Worm (Caenorhabditis elegans) whole organism, L4 larva: ENCODE measurements around the gene B0410.3.

Experiments
- D1046.2 ChIP-seq: fragments of 200-800 bp; sonication (Bioruptor generic); IDR thresholded peaks from 2 replicates; pipeline ENCODE4 v1.3.6; 2022; ENCODE audit warnings: missing genetic modification characterization, missing compliant biosample characterization
- Y75B8A.6 ChIP-seq: fragments of 200-800 bp; sonication (Bioruptor generic); IDR thresholded peaks from 2 replicates; pipeline ENCODE4 v1.3.6; 2022; ENCODE audit warnings: missing genetic modification reagents, missing genetic modification characterization, missing compliant biosample characterization
- ZK337.2 ChIP-seq: fragments of 200-800 bp; sonication (Bioruptor generic); IDR thresholded peaks from 2 replicates; pipeline ENCODE4 v1.3.6; 2022; ENCODE audit warnings: missing genetic modification reagents, missing genetic modification characterization, missing compliant biosample characterization
- aha-1 ChIP-seq: fragments of 150-350 bp; peaks from one replicate; lab custom pipeline; 2014; ENCODE audit warnings: missing biosample characterization, missing genetic modification characterization
- ceh-82 ChIP-seq: sonication (generic microtip); optimal IDR thresholded peaks from 2 replicates; lab custom pipeline; 2017; ENCODE audit warnings: missing biosample characterization, missing genetic modification characterization
- ctbp-1 ChIP-seq: fragments of 200-800 bp; sonication (Bioruptor generic); IDR thresholded peaks from 2 replicates; pipeline ENCODE4 v1.3.6; 2022; ENCODE audit warnings: missing genetic modification reagents, missing genetic modification characterization, missing compliant biosample characterization
- daf-12 ChIP-seq: fragments of 150-350 bp; optimal IDR thresholded peaks from 2 replicates; lab custom pipeline; 2014; ENCODE audit warnings: missing biosample characterization, missing genetic modification reagents, missing genetic modification characterization
- daf-16 ChIP-seq, 3 experiments: sonication (generic microtip); optimal IDR thresholded peaks; 2 replicates each; lab custom pipeline; 2016 to 2017; ENCODE audit warnings: missing genetic modification characterization in 3 of 3, missing genetic modification reagents in 3 of 3, mild to moderate bottlenecking in 2 of 3, missing compliant biosample characterization in 2 of 3, missing biosample characterization in 1 of 3, moderate library complexity in 1 of 3
- daf-19 ChIP-seq: fragments of 200-800 bp; sonication (Bioruptor generic); conservative IDR thresholded peaks from 2 replicates; pipeline ENCODE4 v1.3.6; 2022; ENCODE audit warnings: missing genetic modification characterization, missing compliant biosample characterization
- daf-8 ChIP-seq: fragments of 200-800 bp; sonication (Bioruptor generic); IDR thresholded peaks from 2 replicates; pipeline ENCODE4 v1.3.6; 2022; ENCODE audit warnings: missing genetic modification characterization, missing compliant biosample characterization
- fkh-10 ChIP-seq: fragments of 150-350 bp; optimal IDR thresholded peaks from 2 replicates; lab custom pipeline; 2014; ENCODE audit warnings: missing biosample characterization, missing genetic modification reagents, missing genetic modification characterization
- hif-1 ChIP-seq, 2 experiments: sonication (generic microtip); optimal IDR thresholded peaks; 2 replicates each; lab custom pipeline; 2016 to 2017; ENCODE audit warnings: missing compliant biosample characterization in 2 of 2, missing genetic modification characterization in 2 of 2, missing genetic modification reagents in 2 of 2, missing genotype in 2 of 2, mild to moderate bottlenecking in 1 of 2
- hlh-30 ChIP-seq: sonication (generic microtip); optimal IDR thresholded peaks from 2 replicates; lab custom pipeline; 2017; ENCODE audit warnings: antibody characterized with exemption, mild to moderate bottlenecking, missing genetic modification characterization, missing compliant biosample characterization; ENCODE audit not compliant: insufficient read depth
- hmg-1.1 ChIP-seq: fragments of 200-800 bp; sonication (Bioruptor generic); IDR thresholded peaks from 2 replicates; pipeline ENCODE4 v1.3.6; 2022; ENCODE audit warnings: missing genetic modification reagents, missing genetic modification characterization, missing compliant biosample characterization
- jun-1 ChIP-seq: fragments of 150-350 bp; optimal IDR thresholded peaks from 2 replicates; lab custom pipeline; 2014; ENCODE audit warnings: missing biosample characterization, missing genetic modification reagents, missing genetic modification characterization
- lim-7 ChIP-seq: fragments of 200-800 bp; sonication (Bioruptor generic); IDR thresholded peaks from 2 replicates; pipeline ENCODE4 v1.3.6; 2022; ENCODE audit warnings: missing genetic modification characterization, missing compliant biosample characterization
- lin-15B ChIP-seq: fragments of 150-350 bp; sonication (generic microtip); optimal IDR thresholded peaks from 3 replicates; lab custom pipeline; 2014; ENCODE audit warnings: missing biosample characterization, missing genetic modification characterization
- lsy-2 ChIP-seq, 2 experiments: fragments of 150-350 bp in 1 of 2; sonication (generic microtip) in 1 of 2; optimal IDR thresholded peaks; 2 replicates each; lab custom pipeline; 2014 to 2017; ENCODE audit warnings: missing biosample characterization in 2 of 2, missing genetic modification characterization in 2 of 2
- mes-2 ChIP-seq: sonication (generic microtip); optimal IDR thresholded peaks from 2 replicates; lab custom pipeline; 2016; ENCODE audit warnings: missing genotype, mild to moderate bottlenecking, missing genetic modification characterization, missing compliant biosample characterization; ENCODE audit not compliant: poor library complexity, severe bottlenecking
- mxl-2 ChIP-seq: fragments of 200-800 bp; sonication (Bioruptor generic); conservative IDR thresholded peaks from 2 replicates; pipeline ENCODE4 v1.3.6; 2022; ENCODE audit warnings: missing genetic modification reagents, missing genetic modification characterization, missing compliant biosample characterization
- nhr-111 ChIP-seq: fragments of 200-800 bp; sonication (Bioruptor generic); optimal IDR thresholded peaks from 2 replicates; lab custom pipeline; 2018; ENCODE audit warnings: mild to moderate bottlenecking, missing genetic modification characterization, missing compliant biosample characterization
- nhr-237 ChIP-seq: sonication (generic microtip); optimal IDR thresholded peaks from 2 replicates; lab custom pipeline; 2017; ENCODE audit warnings: missing biosample characterization, missing genetic modification characterization
- nhr-28 ChIP-seq: fragments of 150-350 bp; optimal IDR thresholded peaks from 2 replicates; lab custom pipeline; 2014; ENCODE audit warnings: missing biosample characterization, missing genetic modification characterization
- nhr-41 ChIP-seq: fragments of 200-800 bp; sonication (Bioruptor generic); IDR thresholded peaks from 2 replicates; pipeline ENCODE4 v1.3.6; 2022; ENCODE audit warnings: missing genetic modification reagents, missing genetic modification characterization, missing compliant biosample characterization
- snpc-1.2 ChIP-seq: fragments of 200-800 bp; sonication (Bioruptor generic); IDR thresholded peaks from 2 replicates; pipeline ENCODE4 v1.3.6; 2022; ENCODE audit warnings: missing genetic modification reagents, missing genetic modification characterization, missing compliant biosample characterization
- spr-3 ChIP-seq: fragments of 200-800 bp; sonication (Bioruptor generic); optimal IDR thresholded peaks from 2 replicates; lab custom pipeline; 2018; ENCODE audit warnings: mild to moderate bottlenecking, missing genetic modification characterization, missing compliant biosample characterization
- tag-97 ChIP-seq: fragments of 200-800 bp; sonication (Bioruptor generic); IDR thresholded peaks from 2 replicates; pipeline ENCODE4 v1.3.6; 2022; ENCODE audit warnings: missing genetic modification characterization, missing compliant biosample characterization
- unc-130 ChIP-seq: sonication (generic microtip); optimal IDR thresholded peaks from 2 replicates; lab custom pipeline; 2016; ENCODE audit warnings: missing genetic modification reagents, missing genetic modification characterization, missing compliant biosample characterization
- unc-62 ChIP-seq, 3 experiments: fragments of 150-350 bp in 1 of 3; sonication (generic microtip); optimal IDR thresholded peaks in 2 of 3; peaks in 1 of 3; 1 replicate in 1 of 3; 2 replicates in 2 of 3; lab custom pipeline; 2014 to 2017; ENCODE audit warnings: missing biosample characterization in 3 of 3, missing genetic modification characterization in 3 of 3, missing genetic modification reagents in 3 of 3, missing genotype in 1 of 3
- zfp-3 ChIP-seq: fragments of 200-800 bp; sonication (Bioruptor generic); conservative IDR thresholded peaks from 2 replicates; pipeline ENCODE4 v1.3.6; 2022; ENCODE audit warnings: missing genetic modification reagents, missing genetic modification characterization, missing compliant biosample characterization
- ztf-11 ChIP-seq: fragments of 150-350 bp; optimal IDR thresholded peaks from 2 replicates; lab custom pipeline; 2014; ENCODE audit warnings: missing biosample characterization, missing genetic modification characterization

The B0410.3 gene

DNA sequence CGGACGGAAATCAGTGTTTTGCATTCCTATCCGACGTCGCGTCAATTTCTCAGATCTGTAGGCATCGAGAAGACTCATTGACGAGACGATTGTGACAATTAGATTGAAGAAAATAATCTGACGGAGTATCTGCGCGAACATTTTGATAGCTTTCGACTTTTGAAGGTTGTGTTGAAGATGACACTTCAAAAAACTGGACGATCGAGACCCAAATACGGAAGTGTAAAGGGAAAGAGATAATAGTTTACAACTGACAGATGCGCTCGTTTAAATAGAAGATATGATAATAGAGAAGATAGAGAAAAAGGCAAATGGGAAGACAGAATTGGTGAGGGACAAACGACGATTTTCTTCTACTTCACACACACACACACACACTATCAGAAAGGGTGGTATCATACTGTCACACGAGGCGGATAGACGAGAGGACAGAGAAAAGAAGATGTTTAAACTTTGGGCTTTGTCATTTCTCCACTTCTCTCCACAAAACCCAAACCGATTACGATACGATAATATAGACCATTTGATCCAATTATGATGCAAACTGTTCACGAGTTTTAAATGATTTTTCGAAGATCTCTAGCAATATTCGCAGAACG is at the start of gene B0410.3 (continued):
- no peak for TF ChIP-seq lin-15B (tag; lab: Kevin White, UChicago)
- no peak for TF ChIP-seq ztf-11
- no peak for TF ChIP-seq ceh-82 (tag; lab: Kevin White, UChicago)
- peak; percentile 86 for TF ChIP-seq nhr-28 (tag; lab: Kevin White, UChicago)

ce11 chrX:2940572-2940971 is 49.3 kb upstream of the B0410.3 start, which contains the start of gene pfk-1.1:
Gene pfk-1.1, plus strand, starts transcription at chrX:2940872.
- no peak for TF ChIP-seq D1046.2 (GFP tag; lab: Robert Waterston, UW)
- no peak for TF ChIP-seq ceh-82 (tag; lab: Kevin White, UChicago)
- no peak for TF ChIP-seq daf-8 (GFP tag; lab: Robert Waterston, UW)
- TF ChIP-seq nhr-41, result no peak
- TF ChIP-seq snpc-1.2 (GFP tag; lab: Robert Waterston, UW), result no peak
- TF ChIP-seq nhr-111 (GFP tag; lab: Kevin White, UChicago), result no peak
- TF ChIP-seq daf-12 (tag; lab: Kevin White, UChicago), result no peak
- TF ChIP-seq nhr-237, result no peak
- no peak for TF ChIP-seq jun-1 (tag; lab: Kevin White, UChicago)

DNA sequence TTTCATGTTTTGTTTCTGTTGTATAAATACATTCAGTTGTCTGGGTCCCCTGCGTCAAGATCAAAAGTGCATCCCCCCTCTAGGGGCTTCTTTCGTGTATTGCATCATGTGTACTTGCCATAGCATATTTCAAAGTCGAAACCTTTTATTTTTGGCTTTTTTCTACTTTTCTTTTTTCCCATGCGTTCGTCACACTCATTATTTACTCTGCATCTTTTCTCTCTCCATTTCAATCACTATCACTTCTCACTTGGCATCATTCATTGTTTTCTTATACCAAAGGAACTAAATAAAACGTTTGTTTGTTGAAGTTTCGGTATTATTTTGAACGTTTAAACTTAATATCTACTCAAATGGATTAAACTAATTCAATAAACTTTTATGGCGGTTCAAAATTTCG is 48.2 kb upstream of the B0410.3 start:
- no peak for TF ChIP-seq spr-3 (GFP tag; lab: Kevin White, UChicago)
- TF ChIP-seq hlh-30 (tag; lab: Kevin White, UChicago), result peak; percentile 35
- TF ChIP-seq daf-16 (GFP tag; optimal IDR thresholded peaks at IDR 0.05; lab: Kevin White, UChicago), result no peak
- peak; percentile 56 for TF ChIP-seq daf-16 (tag; optimal IDR thresholded peaks at IDR 0.05; lab: Kevin White, UChicago)
- TF ChIP-seq ceh-82 (tag; lab: Kevin White, UChicago), result no peak
- peak; percentile 17 for TF ChIP-seq mes-2 (tag; lab: Kevin White, UChicago)
- peak in 1 of 2 experiments; percentile 51 for TF ChIP-seq unc-62 (GFP tag; optimal IDR thresholded peaks at IDR 0.05 in 1 of 2; lab: Kevin White, UChicago)
- TF ChIP-seq unc-62 (tag; optimal IDR thresholded peaks at IDR 0.05; lab: Kevin White, UChicago), result no peak
- TF ChIP-seq tag-97 (GFP tag; lab: Robert Waterston, UW), result no peak
- TF ChIP-seq, all 104 proteins: peak for 4

- TF ChIP-seq daf-19 (GFP tag; lab: Robert Waterston, UW) (no peak), daf-12 (tag; lab: Kevin White, UChicago) (no peak), lim-7 (GFP tag; lab: Robert Waterston, UW) (no peak), lsy-2 (tag; optimal IDR thresholded peaks at IDR 0.05; lab: Kevin White, UChicago) (peak in 1 of 2 experiments; percentile 35), aha-1 (tag; lab: Kevin White, UChicago) (peak; percentile 99), fkh-10 (GFP tag; lab: Kevin White, UChicago) (peak; percentile 24), hif-1 (tag; optimal IDR thresholded peaks at IDR 0.05; lab: Kevin White, UChicago) (peak in 1 of 2 experiments; percentile 97), ctbp-1 (peak; percentile 34; the same call in 1 of the 2 replicates), unc-62 (GFP tag; optimal IDR thresholded peaks at IDR 0.05 in 1 of 2; lab: Kevin White, UChicago) (peak in 1 of 2 experiments; percentile 79), unc-62 (tag; optimal IDR thresholded peaks at IDR 0.05; lab: Kevin White, UChicago) (no peak), daf-16 (GFP tag; optimal IDR thresholded peaks at IDR 0.05; lab: Kevin White, UChicago) (peak in 1 of 2 experiments; percentile 0), daf-16 (tag; optimal IDR thresholded peaks at IDR 0.05; lab: Kevin White, UChicago) (no peak), unc-130 (GFP tag; lab: Kevin White, UChicago) (no peak), tag-97 (GFP tag; lab: Robert Waterston, UW) (no peak), hmg-1.1 (GFP tag; lab: Robert Waterston, UW) (0 out of 2 replicates have a peak, but pooled peaks have one; percentile 23)
Measured at ce11 chrX:2939085-2939484, 47.8 kb upstream of the B0410.3 start.

ce11 chrX:2933061-2933460 is 41.8 kb upstream of the B0410.3 start, which contains the start of gene fard-1:
Gene fard-1, plus strand, starts transcription at chrX:2933361.
- TF ChIP-seq Y75B8A.6, result 0 out of 2 replicates have a peak, but pooled peaks have one; percentile 23
- TF ChIP-seq zfp-3 (GFP tag; lab: Robert Waterston, UW), result no peak
- TF ChIP-seq mxl-2, result no peak
- TF ChIP-seq ZK337.2, result no peak
- TF ChIP-seq nhr-28 (tag; lab: Kevin White, UChicago), result no peak
